Fruit fly (Drosophila melanogaster): ENCODE data around the gene alpha-Man-Ib.

alpha-Man-Ib gene

DNA sequence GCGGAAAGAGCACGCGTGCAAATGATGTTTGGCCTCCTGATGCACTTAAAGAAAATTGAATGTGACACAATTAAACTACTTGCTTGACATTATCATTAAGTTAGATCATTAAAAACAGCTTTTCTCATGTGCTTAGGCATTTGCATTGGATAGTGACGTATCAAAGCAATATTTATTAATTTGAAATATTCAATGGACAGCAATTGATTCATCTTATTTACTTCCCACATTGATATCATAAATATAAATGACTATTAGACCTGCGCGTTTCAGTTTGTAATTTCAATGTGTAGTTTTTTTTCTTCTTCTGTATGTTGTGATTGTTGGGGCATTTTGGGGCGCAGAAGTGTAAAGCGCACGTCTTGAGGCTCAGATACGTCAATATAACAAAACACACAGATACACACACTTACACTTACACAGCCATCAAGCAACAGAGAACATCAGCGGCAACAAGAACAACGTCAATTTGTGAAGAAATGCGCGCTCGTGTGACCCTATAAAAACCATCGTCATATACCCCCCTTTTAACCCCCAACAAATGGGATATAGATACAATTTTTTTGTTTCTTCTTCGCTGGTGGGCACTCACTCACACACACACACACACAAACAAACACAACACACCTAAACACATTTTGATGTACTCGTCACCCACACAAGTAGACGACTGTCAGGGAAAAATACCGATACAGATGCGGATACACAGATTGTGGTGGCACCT, 23.5 kb downstream of the alpha-Man-Ib start (continued):
- peak; percentile 1 for TF ChIP-seq CG17802 (tag; optimal IDR thresholded peaks at IDR 0.05)
- TF ChIP-seq CG10366 (GFP tag; IDR thresholded peaks at IDR 0.05): peak; percentile 54
- peak; percentile 76 for TF ChIP-seq CG30403 (GFP tag; optimal IDR thresholded peaks at IDR 0.05)
- no peak for TF ChIP-seq CG6791 (GFP tag; IDR thresholded peaks at IDR 0.05; ENCODE audit: partially characterized antibody)
- peak; percentile 33; the same call in 2 of the 3 replicates for TF ChIP-seq Aef1 (GFP tag; IDR thresholded peaks at IDR 0.05)
- 0 out of 2 replicates have a peak, but pooled peaks have one; percentile 47 for TF ChIP-seq klu (GFP tag; IDR thresholded peaks at IDR 0.05)
- peak; percentile 20 for TF ChIP-seq CG12744 (GFP tag; optimal IDR thresholded peaks at IDR 0.05)
- TF ChIP-seq YL-1 (GFP tag; optimal IDR thresholded peaks at IDR 0.05): peak; percentile 21
- peak; percentile 70 for TF ChIP-seq tgo (GFP tag; IDR thresholded peaks at IDR 0.05)
- peak; percentile 75 for TF ChIP-seq grau (tag; optimal IDR thresholded peaks at IDR 0.05)
- TF ChIP-seq CG3163 (GFP tag; optimal IDR thresholded peaks at IDR 0.05): peak; percentile 24
- peak; percentile 65 for TF ChIP-seq CG13775 (GFP tag; optimal IDR thresholded peaks at IDR 0.05)
- no peak for TF ChIP-seq CG8478 (optimal IDR thresholded peaks at IDR 0.05)
- TF ChIP-seq CG12104 (GFP tag; optimal IDR thresholded peaks at IDR 0.05): peak; percentile 54
- TF ChIP-seq mld (GFP tag; IDR thresholded peaks at IDR 0.05; ENCODE audit: partially characterized antibody): no peak
- TF ChIP-seq gro (GFP tag; optimal IDR thresholded peaks at IDR 0.05): peak; percentile 12
- TF ChIP-seq peb (GFP tag; IDR thresholded peaks at IDR 0.05): 0 out of 2 replicates have a peak, but pooled peaks have one; percentile 49
- TF ChIP-seq zen (tag; optimal IDR thresholded peaks at IDR 0.05): peak; percentile 45
- TF ChIP-seq CG17328 (GFP tag; IDR thresholded peaks at IDR 0.05): peak; percentile 51; the same call in 1 of the 2 replicates
- no peak for TF ChIP-seq B-H2 (GFP tag; optimal IDR thresholded peaks at IDR 0.05)
- TF ChIP-seq Xrp1 (GFP tag; IDR thresholded peaks at IDR 0.05): peak; percentile 82
- peak; percentile 57 for TF ChIP-seq stc (GFP tag; IDR thresholded peaks at IDR 0.05)
- no peak for TF ChIP-seq CG1832 (GFP tag; optimal IDR thresholded peaks at IDR 0.05)
- TF ChIP-seq ara (GFP tag; IDR thresholded peaks at IDR 0.05): peak; percentile 52; the same call in 1 of the 2 replicates
- TF ChIP-seq Hand (GFP tag; optimal IDR thresholded peaks at IDR 0.05): peak; percentile 67

DNA sequence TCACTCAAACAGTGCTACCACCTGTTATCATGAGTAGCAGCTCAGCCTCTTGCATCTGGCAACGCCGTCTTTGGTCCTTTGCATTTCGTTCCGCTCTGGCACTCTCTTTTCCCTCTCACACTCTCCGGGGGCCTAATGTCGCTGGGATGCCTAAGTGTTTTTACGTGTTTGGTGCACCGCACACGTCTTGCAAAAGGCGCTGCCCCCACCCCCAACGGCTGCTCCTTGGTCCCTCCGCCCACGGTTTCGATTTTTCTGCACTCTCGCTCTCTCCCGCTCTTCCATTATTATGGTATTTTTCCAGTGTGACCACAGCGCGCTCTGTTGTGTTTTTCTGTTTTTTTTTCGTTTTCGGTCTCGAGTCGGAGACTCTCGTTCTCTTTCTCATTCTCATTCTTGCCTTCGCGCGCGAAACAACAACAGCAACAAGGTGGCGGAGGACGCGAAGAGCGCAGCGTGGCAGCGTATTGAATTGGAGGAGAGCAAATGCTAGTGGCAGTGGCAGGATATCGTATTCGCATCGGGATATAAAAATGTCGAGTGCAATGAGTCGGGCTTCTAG, 24.6 kb downstream of the alpha-Man-Ib start:
- TF ChIP-seq trem (tag; optimal IDR thresholded peaks at IDR 0.05): no peak
- TF ChIP-seq h (optimal IDR thresholded peaks at IDR 0.05): no peak
- peak; percentile 20 for TF ChIP-seq CG12744 (GFP tag; optimal IDR thresholded peaks at IDR 0.05)
- TF ChIP-seq ato (GFP tag; IDR thresholded peaks at IDR 0.05; ENCODE audit: partially characterized antibody): no peak
- no peak for TF ChIP-seq CG31365 (tag; optimal IDR thresholded peaks at IDR 0.05)
- no peak for TF ChIP-seq esg (GFP tag; conservative IDR thresholded peaks at IDR 0.05)
- peak; percentile 23 for TF ChIP-seq dm (GFP tag; optimal IDR thresholded peaks at IDR 0.05)
- TF ChIP-seq B-H2 (GFP tag; optimal IDR thresholded peaks at IDR 0.05): no peak
- peak; percentile 45; the same call in 1 of the 3 replicates for TF ChIP-seq CG7963 (GFP tag; IDR thresholded peaks at IDR 0.05; ENCODE audit: partially characterized antibody)
- no peak for TF ChIP-seq CG3065 (GFP tag; optimal IDR thresholded peaks at IDR 0.05)
- TF ChIP-seq abd-A (tag; optimal IDR thresholded peaks at IDR 0.05): peak; percentile 9
- TF ChIP-seq CG7928 (GFP tag; optimal IDR thresholded peaks at IDR 0.05): no peak
- no peak for TF ChIP-seq org-1 (GFP tag; optimal IDR thresholded peaks at IDR 0.05)
- TF ChIP-seq Oli (tag; optimal IDR thresholded peaks at IDR 0.05): no peak
- no peak for TF ChIP-seq cas (GFP tag; IDR thresholded peaks at IDR 0.05)
- TF ChIP-seq Xbp1 (GFP tag; optimal IDR thresholded peaks at IDR 0.05): no peak
- no peak for TF ChIP-seq YL-1 (GFP tag; optimal IDR thresholded peaks at IDR 0.05)
- peak; percentile 24; the same call in 1 of the 2 replicates for TF ChIP-seq Scr (GFP tag; IDR thresholded peaks at IDR 0.05; ENCODE audit: partially characterized antibody)
- TF ChIP-seq CHES-1-like (GFP tag; optimal IDR thresholded peaks at IDR 0.05): peak; percentile 25
- TF ChIP-seq CG7372 (GFP tag; IDR thresholded peaks at IDR 0.05): no peak
- no peak for TF ChIP-seq CG17612 (GFP tag; IDR thresholded peaks at IDR 0.05)
- TF ChIP-seq CG13123 (GFP tag; optimal IDR thresholded peaks at IDR 0.05): no peak
- peak; percentile 53 for TF ChIP-seq pfk (GFP tag; optimal IDR thresholded peaks at IDR 0.05)
- no peak for TF ChIP-seq CG9215 (GFP tag; IDR thresholded peaks at IDR 0.05)
- no peak for TF ChIP-seq CG12659 (GFP tag; optimal IDR thresholded peaks at IDR 0.05)
- no peak for TF ChIP-seq lilli (GFP tag; optimal IDR thresholded peaks at IDR 0.05)
- TF ChIP-seq caup (GFP tag; optimal IDR thresholded peaks at IDR 0.05; ENCODE audit: severe bottlenecking): no peak
